Worm (Caenorhabditis elegans) whole organism, L1 larva: ENCODE results near the gene C26F1.3.

Experiments used
- dpl-1 ChIP-seq, 3 experiments: fragments of 150-350 bp in 2 of 3; sonication (generic microtip) in 1 of 3; optimal IDR thresholded peaks; 2 replicates each; lab custom pipeline; 2014 to 2017; ENCODE audit warnings: missing biosample characterization in 3 of 3, missing genetic modification characterization in 3 of 3, missing genetic modification reagents in 3 of 3
- elt-2 ChIP-seq: sonication (generic microtip); optimal IDR thresholded peaks from 2 replicates; lab custom pipeline; 2016; ENCODE audit warnings: missing genetic modification characterization, mild to moderate bottlenecking, inconsistent platforms, missing compliant biosample characterization, missing genetic modification reagents
- fkh-10 ChIP-seq: sonication (generic microtip); optimal IDR thresholded peaks from 2 replicates; lab custom pipeline; 2017; ENCODE audit warnings: missing biosample characterization, missing genetic modification reagents, missing genetic modification characterization
- irx-1 ChIP-seq: sonication (generic microtip); optimal IDR thresholded peaks from 2 replicates; lab custom pipeline; 2016; ENCODE audit warnings: missing genetic modification characterization, missing compliant biosample characterization
- mep-1 ChIP-seq: fragments of 150-350 bp; optimal IDR thresholded peaks from 2 replicates; lab custom pipeline; 2014; ENCODE audit warnings: missing biosample characterization, missing genetic modification characterization
- nhr-28 ChIP-seq: fragments of 150-350 bp; optimal IDR thresholded peaks from 2 replicates; lab custom pipeline; 2014; ENCODE audit warnings: missing biosample characterization, missing genetic modification characterization
- nhr-76 ChIP-seq: sonication (generic microtip); optimal IDR thresholded peaks from 2 replicates; lab custom pipeline; 2017; ENCODE audit warnings: missing biosample characterization, missing genetic modification characterization
- nhr-90 ChIP-seq: sonication (generic microtip); optimal IDR thresholded peaks from 2 replicates; lab custom pipeline; 2016; ENCODE audit warnings: mild to moderate bottlenecking, missing genetic modification characterization, missing compliant biosample characterization; ENCODE audit not compliant: poor library complexity
- rnt-1 ChIP-seq: sonication (generic microtip); optimal IDR thresholded peaks from 2 replicates; lab custom pipeline; 2016; ENCODE audit warnings: mild to moderate bottlenecking, missing genetic modification characterization, moderate library complexity, missing compliant biosample characterization
- snpc-4 ChIP-seq: fragments of 150-350 bp; optimal IDR thresholded peaks from 2 replicates; lab custom pipeline; 2014; ENCODE audit warnings: missing biosample characterization, missing genetic modification characterization
- unc-130 ChIP-seq: fragments of 150-350 bp; optimal IDR thresholded peaks from 2 replicates; lab custom pipeline; 2017; ENCODE audit warnings: missing biosample characterization, missing genetic modification characterization, inconsistent platforms
- unc-62 ChIP-seq: fragments of 150-350 bp; optimal IDR thresholded peaks from 2 replicates; lab custom pipeline; 2014; ENCODE audit warnings: missing biosample characterization, missing genetic modification reagents, missing genetic modification characterization

DNA sequence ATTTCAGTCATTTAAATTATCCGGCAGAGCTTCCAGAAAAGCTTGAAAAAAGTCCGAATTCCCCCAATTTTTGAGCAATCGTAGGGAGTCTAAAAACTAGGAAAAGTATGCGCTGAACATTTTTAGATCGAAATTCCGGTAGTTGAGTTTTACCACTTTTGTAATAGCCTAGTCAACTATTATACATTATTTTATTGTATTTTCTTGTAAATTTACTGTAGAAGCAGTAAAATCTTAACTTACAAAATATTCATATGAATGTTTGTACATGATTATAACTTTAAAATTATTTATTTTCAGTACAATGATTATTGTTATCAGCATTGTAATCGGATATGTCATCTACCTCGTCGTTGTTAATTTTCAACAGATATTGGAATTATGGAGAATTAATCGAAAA lies 4.4 kb downstream of the C26F1.3 start, which contains the start of gene cyp-32A1:
- no peak for TF ChIP-seq nhr-28
- no peak for TF ChIP-seq snpc-4
- TF ChIP-seq irx-1 = no peak
- TF ChIP-seq fkh-10 = no peak
- TF ChIP-seq mep-1 = no peak
- TF ChIP-seq rnt-1 = no peak
- no peak for TF ChIP-seq unc-130 (tag; lab: Kevin White, UChicago)
- no peak for TF ChIP-seq dpl-1 (GFP tag; optimal IDR thresholded peaks at IDR 0.05; lab: Kevin White, UChicago)
- TF ChIP-seq nhr-76 (tag; lab: Kevin White, UChicago) = no peak
- no peak for TF ChIP-seq elt-2
- no peak for TF ChIP-seq unc-62
- no peak for TF ChIP-seq nhr-90 (tag; lab: Kevin White, UChicago)
